Worm (Caenorhabditis elegans) whole organism, L4 larva: Measurements from ENCODE around the gene chil-18.
A peak's percentile ranks its signal among the peaks of the same experiment; 100 is the strongest.

Experiments
- D1046.2 ChIP-seq: fragments of 200-800 bp; sonication (Bioruptor generic); IDR thresholded peaks from 2 replicates; pipeline ENCODE4 v1.3.6; 2022; ENCODE audit warnings: missing genetic modification characterization, missing compliant biosample characterization
- R02D3.7 ChIP-seq: fragments of 150-350 bp; sonication (generic microtip); optimal IDR thresholded peaks from 3 replicates; lab custom pipeline; 2014; ENCODE audit warnings: missing biosample characterization, missing genetic modification characterization
- aha-1 ChIP-seq: fragments of 150-350 bp; peaks from one replicate; lab custom pipeline; 2014; ENCODE audit warnings: missing biosample characterization, missing genetic modification characterization
- attf-4 ChIP-seq: sonication (generic microtip); optimal IDR thresholded peaks from 3 replicates; lab custom pipeline; 2017; ENCODE audit warnings: missing biosample characterization, missing genetic modification characterization
- ceh-28 ChIP-seq: fragments of 150-350 bp; optimal IDR thresholded peaks from 2 replicates; lab custom pipeline; 2014; ENCODE audit warnings: missing biosample characterization, missing genetic modification reagents, missing genetic modification characterization
- ceh-32 ChIP-seq: sonication (generic microtip); optimal IDR thresholded peaks from 2 replicates; lab custom pipeline; 2016; ENCODE audit warnings: mild to moderate bottlenecking, missing genetic modification characterization, missing compliant biosample characterization; ENCODE audit not compliant: poor library complexity
- ceh-44 ChIP-seq: fragments of 200-800 bp; sonication (Bioruptor generic); IDR thresholded peaks from 2 replicates; pipeline ENCODE4 v1.3.6; 2022; ENCODE audit warnings: missing genetic modification reagents, missing genetic modification characterization, missing compliant biosample characterization
- ceh-82 ChIP-seq: sonication (generic microtip); optimal IDR thresholded peaks from 2 replicates; lab custom pipeline; 2017; ENCODE audit warnings: missing biosample characterization, missing genetic modification characterization
- cey-2 ChIP-seq: sonication (generic microtip); optimal IDR thresholded peaks from 3 replicates; lab custom pipeline; 2017; ENCODE audit warnings: missing genetic modification characterization, mild to moderate bottlenecking, missing compliant biosample characterization, antibody characterized with exemption, borderline replicate concordance; ENCODE audit not compliant: insufficient read depth
- ctbp-1 ChIP-seq: fragments of 200-800 bp; sonication (Bioruptor generic); IDR thresholded peaks from 2 replicates; pipeline ENCODE4 v1.3.6; 2022; ENCODE audit warnings: missing genetic modification reagents, missing genetic modification characterization, missing compliant biosample characterization
- daf-16 ChIP-seq, 3 experiments: sonication (generic microtip); optimal IDR thresholded peaks; 2 replicates each; lab custom pipeline; 2016 to 2017; ENCODE audit warnings: missing genetic modification characterization in 3 of 3, missing genetic modification reagents in 3 of 3, mild to moderate bottlenecking in 2 of 3, missing compliant biosample characterization in 2 of 3, missing biosample characterization in 1 of 3, moderate library complexity in 1 of 3
- dmd-6 ChIP-seq: fragments of 200-800 bp; sonication (Bioruptor generic); IDR thresholded peaks from 2 replicates; pipeline ENCODE4 v1.3.6; 2022; ENCODE audit warnings: missing genetic modification reagents, missing genetic modification characterization, missing compliant biosample characterization
- dmd-9 ChIP-seq: fragments of 200-800 bp; sonication (Bioruptor generic); IDR thresholded peaks from 2 replicates; pipeline ENCODE4 v1.3.6; 2022; ENCODE audit warnings: missing genetic modification reagents, missing genetic modification characterization, missing compliant biosample characterization
- duxl-1 ChIP-seq: sonication (generic microtip); optimal IDR thresholded peaks from 2 replicates; lab custom pipeline; 2016; ENCODE audit warnings: mild to moderate bottlenecking, missing genetic modification characterization, moderate library complexity, missing compliant biosample characterization; ENCODE audit not compliant: poor library complexity
- dve-1 ChIP-seq: sonication (generic microtip); optimal IDR thresholded peaks from 2 replicates; lab custom pipeline; 2017; ENCODE audit warnings: antibody characterized with exemption, mild to moderate bottlenecking, missing genetic modification characterization, missing compliant biosample characterization; ENCODE audit not compliant: insufficient read depth
- egl-27 ChIP-seq: sonication (generic microtip); optimal IDR thresholded peaks from 3 replicates; lab custom pipeline; 2017; ENCODE audit warnings: missing biosample characterization, missing genetic modification reagents, missing genetic modification characterization
- fkh-10 ChIP-seq: fragments of 150-350 bp; optimal IDR thresholded peaks from 2 replicates; lab custom pipeline; 2014; ENCODE audit warnings: missing biosample characterization, missing genetic modification reagents, missing genetic modification characterization
- hif-1 ChIP-seq, 2 experiments: sonication (generic microtip); optimal IDR thresholded peaks; 2 replicates each; lab custom pipeline; 2016 to 2017; ENCODE audit warnings: missing compliant biosample characterization in 2 of 2, missing genetic modification characterization in 2 of 2, missing genetic modification reagents in 2 of 2, missing genotype in 2 of 2, mild to moderate bottlenecking in 1 of 2
- hlh-11 ChIP-seq: fragments of 200-800 bp; sonication (Bioruptor generic); optimal IDR thresholded peaks from 2 replicates; lab custom pipeline; 2018; ENCODE audit warnings: mild to moderate bottlenecking, missing genetic modification characterization, missing compliant biosample characterization
- hmg-1.1 ChIP-seq: fragments of 200-800 bp; sonication (Bioruptor generic); IDR thresholded peaks from 2 replicates; pipeline ENCODE4 v1.3.6; 2022; ENCODE audit warnings: missing genetic modification reagents, missing genetic modification characterization, missing compliant biosample characterization
- lin-13 ChIP-seq: fragments of 150-350 bp; optimal IDR thresholded peaks from 2 replicates; lab custom pipeline; 2014; ENCODE audit warnings: missing biosample characterization, missing genetic modification reagents, missing genetic modification characterization
- lsy-2 ChIP-seq, 2 experiments: fragments of 150-350 bp in 1 of 2; sonication (generic microtip) in 1 of 2; optimal IDR thresholded peaks; 2 replicates each; lab custom pipeline; 2014 to 2017; ENCODE audit warnings: missing biosample characterization in 2 of 2, missing genetic modification characterization in 2 of 2
- madf-5 ChIP-seq, 2 experiments: fragments of 200-800 bp; sonication (Bioruptor generic); IDR thresholded peaks; 2 replicates each; pipeline ENCODE4 v1.3.6; 2022; ENCODE audit warnings: missing compliant biosample characterization in 2 of 2, missing genetic modification characterization in 2 of 2
- madf-9 ChIP-seq: fragments of 200-800 bp; sonication (Bioruptor generic); conservative IDR thresholded peaks from 2 replicates; pipeline ENCODE4 v1.3.6; 2022; ENCODE audit warnings: missing genetic modification reagents, missing genetic modification characterization, missing compliant biosample characterization
- mdl-1 ChIP-seq, 2 experiments: fragments of 150-350 bp in 1 of 2; sonication (generic microtip) in 1 of 2; optimal IDR thresholded peaks; 2 replicates each; lab custom pipeline; 2014 to 2017; ENCODE audit warnings: missing biosample characterization in 2 of 2, missing genetic modification characterization in 2 of 2
- mdt-29 ChIP-seq: fragments of 200-800 bp; sonication (Bioruptor generic); IDR thresholded peaks from 2 replicates; pipeline ENCODE4 v1.3.6; 2022; ENCODE audit warnings: missing genetic modification reagents, missing genetic modification characterization, missing compliant biosample characterization
- mep-1 ChIP-seq: fragments of 150-350 bp; sonication (generic microtip); optimal IDR thresholded peaks from 3 replicates; lab custom pipeline; 2014; ENCODE audit warnings: missing biosample characterization, missing genetic modification characterization
- mes-2 ChIP-seq: sonication (generic microtip); optimal IDR thresholded peaks from 2 replicates; lab custom pipeline; 2016; ENCODE audit warnings: missing genotype, mild to moderate bottlenecking, missing genetic modification characterization, missing compliant biosample characterization; ENCODE audit not compliant: poor library complexity, severe bottlenecking
- nhr-10 ChIP-seq: fragments of 150-350 bp; optimal IDR thresholded peaks from 2 replicates; lab custom pipeline; 2014; ENCODE audit warnings: missing biosample characterization, missing genetic modification characterization
- nhr-111 ChIP-seq: fragments of 200-800 bp; sonication (Bioruptor generic); optimal IDR thresholded peaks from 2 replicates; lab custom pipeline; 2018; ENCODE audit warnings: mild to moderate bottlenecking, missing genetic modification characterization, missing compliant biosample characterization
- nhr-25 ChIP-seq: sonication (generic microtip); optimal IDR thresholded peaks from 2 replicates; lab custom pipeline; 2017; ENCODE audit warnings: missing genetic modification characterization, mild to moderate bottlenecking, missing compliant biosample characterization, antibody characterized with exemption, moderate library complexity, borderline replicate concordance; ENCODE audit not compliant: insufficient read depth
- nhr-28 ChIP-seq: fragments of 150-350 bp; optimal IDR thresholded peaks from 2 replicates; lab custom pipeline; 2014; ENCODE audit warnings: missing biosample characterization, missing genetic modification characterization
- nhr-48 ChIP-seq: sonication (generic microtip); optimal IDR thresholded peaks from 2 replicates; lab custom pipeline; 2016; ENCODE audit warnings: mild to moderate bottlenecking, missing genetic modification characterization, missing compliant biosample characterization
- php-3 ChIP-seq: fragments of 200-800 bp; sonication (Bioruptor generic); IDR thresholded peaks from 2 replicates; pipeline ENCODE4 v1.3.6; 2022; ENCODE audit warnings: missing genetic modification reagents, missing genetic modification characterization, missing compliant biosample characterization
- set-16 ChIP-seq: fragments of 200-800 bp; sonication (Bioruptor generic); IDR thresholded peaks from 2 replicates; pipeline ENCODE4 v1.3.6; 2022; ENCODE audit warnings: missing genetic modification reagents, missing genetic modification characterization, missing compliant biosample characterization
- spr-3 ChIP-seq: fragments of 200-800 bp; sonication (Bioruptor generic); optimal IDR thresholded peaks from 2 replicates; lab custom pipeline; 2018; ENCODE audit warnings: mild to moderate bottlenecking, missing genetic modification characterization, missing compliant biosample characterization
- tra-1 ChIP-seq: fragments of 200-800 bp; sonication (Bioruptor generic); IDR thresholded peaks from 2 replicates; pipeline ENCODE4 v1.3.6; 2022; ENCODE audit warnings: missing genetic modification reagents, missing genetic modification characterization, missing compliant biosample characterization
- vab-7 ChIP-seq: fragments of 200-800 bp; sonication (Bioruptor generic); IDR thresholded peaks from 2 replicates; pipeline ENCODE4 v1.3.6; 2022; ENCODE audit warnings: missing genetic modification reagents, missing genetic modification characterization, missing compliant biosample characterization
- zip-2 ChIP-seq: fragments of 150-350 bp; optimal IDR thresholded peaks from 2 replicates; lab custom pipeline; 2014; ENCODE audit warnings: missing biosample characterization, missing genetic modification characterization
- ztf-11 ChIP-seq: fragments of 150-350 bp; optimal IDR thresholded peaks from 2 replicates; lab custom pipeline; 2014; ENCODE audit warnings: missing biosample characterization, missing genetic modification characterization
- ztf-7 ChIP-seq: fragments of 150-350 bp; optimal IDR thresholded peaks from 2 replicates; lab custom pipeline; 2014; ENCODE audit warnings: missing biosample characterization, missing genetic modification characterization

The chil-18 gene

DNA sequence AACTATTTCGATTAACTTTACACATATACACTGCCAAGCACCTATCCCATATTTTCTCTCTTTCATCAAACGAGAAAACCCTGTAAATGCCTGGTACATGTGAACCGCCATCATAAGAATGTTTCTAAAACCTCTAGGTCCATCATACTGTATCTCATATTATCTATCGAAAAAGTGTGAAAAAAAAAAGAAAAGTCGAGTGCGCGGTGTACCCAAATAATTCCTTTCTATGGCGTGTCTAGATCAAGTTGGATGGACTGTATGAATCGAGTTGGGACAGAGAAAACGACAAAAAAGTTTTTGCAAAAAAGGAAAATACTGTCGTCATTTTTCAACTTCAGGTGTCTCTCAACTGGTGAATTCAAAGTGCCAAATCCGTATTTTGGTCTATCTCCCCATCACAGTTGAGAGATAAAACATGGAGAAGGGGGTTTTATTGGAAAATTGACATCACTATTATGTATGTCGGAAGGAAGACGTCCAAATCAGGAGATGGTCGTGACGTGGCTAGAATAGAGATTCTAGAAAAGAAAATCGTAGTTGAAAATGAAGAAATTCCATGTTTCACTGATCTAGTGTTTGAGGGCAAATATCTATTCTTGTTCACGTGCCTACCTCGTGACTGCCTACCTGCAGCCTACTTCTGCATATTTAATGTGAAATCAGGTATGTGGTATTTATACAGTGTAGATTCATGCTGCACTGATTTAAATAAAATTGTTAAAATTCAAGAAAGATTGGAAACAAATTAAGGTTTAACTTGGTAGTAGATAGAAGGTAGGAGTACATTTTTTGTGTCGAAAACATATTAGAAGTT is 45.4 kb downstream of the chil-18 start (continued):
- TF ChIP-seq mdl-1 (tag; optimal IDR thresholded peaks at IDR 0.05; lab: Kevin White, UChicago) (peak in 1 of 2 experiments; percentile 25), nhr-48 (peak; percentile 97), hif-1 (tag; optimal IDR thresholded peaks at IDR 0.05; lab: Kevin White, UChicago) (no peak), ztf-11 (tag; lab: Kevin White, UChicago) (no peak), ceh-32 (no peak), dmd-9 (GFP tag; lab: Robert Waterston, UW) (no peak), nhr-28 (peak; percentile 31), nhr-25 (no peak), aha-1 (tag; lab: Kevin White, UChicago) (peak; percentile 93), madf-5 (GFP tag; IDR thresholded peaks at IDR 0.05; lab: Robert Waterston, UW) (no peak), ceh-82 (no peak)

- TF ChIP-seq nhr-25, result no peak
- TF ChIP-seq attf-4 (tag; lab: Kevin White, UChicago), result no peak
- peak in 1 of 2 experiments; percentile 14 for TF ChIP-seq lsy-2 (tag; optimal IDR thresholded peaks at IDR 0.05; lab: Kevin White, UChicago)
- TF ChIP-seq zip-2 (tag; lab: Kevin White, UChicago), result no peak
- no peak for TF ChIP-seq fkh-10
- peak; percentile 25 for TF ChIP-seq mep-1 (tag; lab: Kevin White, UChicago)
- TF ChIP-seq ceh-28, result no peak
- TF ChIP-seq spr-3 (GFP tag; lab: Kevin White, UChicago), result no peak
- no peak for TF ChIP-seq madf-9 (GFP tag; lab: Robert Waterston, UW)
- no peak for TF ChIP-seq hif-1 (tag; optimal IDR thresholded peaks at IDR 0.05; lab: Kevin White, UChicago)
- TF ChIP-seq cey-2 (tag; lab: Kevin White, UChicago), result no peak
- TF ChIP-seq D1046.2, result no peak
- no peak for TF ChIP-seq set-16 (GFP tag; lab: Robert Waterston, UW)
- peak; percentile 52; the same call in 1 of the 2 replicates for TF ChIP-seq ctbp-1 (GFP tag; lab: Robert Waterston, UW)
- no peak for TF ChIP-seq egl-27 (tag; lab: Kevin White, UChicago)
- no peak for TF ChIP-seq aha-1 (tag; lab: Kevin White, UChicago)
- TF ChIP-seq dmd-9 (GFP tag; lab: Robert Waterston, UW), result no peak
- TF ChIP-seq, all 104 proteins: peak for 3
These were observed 49.2 kb downstream of the chil-18 start for ce11 chrII:9497309-9497708.

DNA sequence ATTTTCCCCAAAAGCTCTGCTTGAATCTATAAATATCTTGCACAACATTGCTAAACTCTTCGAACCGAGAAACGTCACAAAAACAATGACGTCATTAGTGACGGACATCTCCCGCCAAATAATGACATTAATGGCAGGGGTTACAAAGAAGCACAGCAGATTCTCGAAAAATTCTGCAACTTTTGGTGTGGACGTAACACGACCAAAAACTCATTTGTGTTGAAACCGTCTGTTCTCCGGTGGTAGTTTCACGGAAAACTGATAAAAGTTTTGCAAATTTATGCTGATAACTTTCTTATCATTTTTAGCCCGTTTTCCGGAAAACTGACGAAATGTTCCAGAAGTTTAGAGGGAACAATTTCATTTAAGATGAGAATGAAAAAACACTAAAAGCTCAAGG is 50.5 kb downstream of the chil-18 start:
- TF ChIP-seq R02D3.7 (tag; lab: Kevin White, UChicago) (no peak), php-3 (GFP tag; lab: Robert Waterston, UW) (0 out of 2 replicates have a peak, but pooled peaks have one; percentile 13), nhr-10 (no peak), mes-2 (tag; lab: Kevin White, UChicago) (no peak), egl-27 (tag; lab: Kevin White, UChicago) (no peak), vab-7 (GFP tag; lab: Robert Waterston, UW) (no peak), lin-13 (no peak), hlh-11 (tag; lab: Kevin White, UChicago) (peak; percentile 60), daf-16 (GFP tag; optimal IDR thresholded peaks at IDR 0.05; lab: Kevin White, UChicago) (no peak), daf-16 (tag; optimal IDR thresholded peaks at IDR 0.05; lab: Kevin White, UChicago) (peak; percentile 31), nhr-111 (no peak), nhr-28 (peak; percentile 45), dve-1 (tag; lab: Kevin White, UChicago) (peak; percentile 32), duxl-1 (tag; lab: Kevin White, UChicago) (no peak), mdt-29 (0 out of 2 replicates have a peak, but pooled peaks have one; percentile 25), dmd-6 (GFP tag; lab: Robert Waterston, UW) (peak; percentile 90), cey-2 (tag; lab: Kevin White, UChicago) (no peak), lsy-2 (tag; optimal IDR thresholded peaks at IDR 0.05; lab: Kevin White, UChicago) (peak in 1 of 2 experiments; percentile 15), tra-1 (GFP tag; lab: Robert Waterston, UW) (no peak), ceh-44 (GFP tag; lab: Robert Waterston, UW) (no peak), ztf-7 (tag; lab: Kevin White, UChicago) (no peak), hmg-1.1 (no peak)
